Worm (Caenorhabditis elegans) whole organism, midembryonic: ENCODE results near the gene C45H4.14.

Experiments
- T22C8.4 ChIP-seq: fragments of 200-800 bp; sonication (Bioruptor generic); IDR thresholded peaks from 2 replicates; pipeline ENCODE4 v1.3.6; 2022; ENCODE audit warnings: missing genetic modification characterization, missing compliant biosample characterization
- cog-1 ChIP-seq: sonication (generic microtip); optimal IDR thresholded peaks from 2 replicates; lab custom pipeline; 2016; ENCODE audit warnings: missing genetic modification characterization, missing compliant biosample characterization
- flt-1 ChIP-seq: fragments of 200-800 bp; sonication (Bioruptor generic); IDR thresholded peaks from 2 replicates; pipeline ENCODE4 v1.3.6; 2022; ENCODE audit warnings: missing genetic modification characterization, missing compliant biosample characterization
- klf-2 ChIP-seq: fragments of 200-800 bp; sonication (Bioruptor generic); conservative IDR thresholded peaks from 2 replicates; pipeline ENCODE4 v1.3.6; 2022; ENCODE audit warnings: missing genetic modification reagents, missing genetic modification characterization, missing compliant biosample characterization
- med-1 ChIP-seq: sonication (generic microtip); optimal IDR thresholded peaks from 2 replicates; lab custom pipeline; 2017; ENCODE audit warnings: missing genetic modification characterization, mild to moderate bottlenecking, missing compliant biosample characterization, antibody characterized with exemption, missing genetic modification reagents; ENCODE audit not compliant: insufficient read depth
- ref-1 ChIP-seq: fragments of 200-800 bp; sonication (Bioruptor generic); conservative IDR thresholded peaks from 2 replicates; pipeline ENCODE4 v1.3.6; 2022; ENCODE audit warnings: missing genetic modification reagents, missing genetic modification characterization, missing compliant biosample characterization
- tab-1 ChIP-seq: fragments of 200-800 bp; sonication (Bioruptor generic); IDR thresholded peaks from 2 replicates; pipeline ENCODE4 v1.3.6; 2022; ENCODE audit warnings: missing genetic modification characterization, missing compliant biosample characterization
- ztf-23 ChIP-seq: fragments of 200-800 bp; sonication (Bioruptor generic); IDR thresholded peaks from 2 replicates; pipeline ENCODE4 v1.3.6; 2022; ENCODE audit warnings: missing genetic modification reagents, missing genetic modification characterization, missing compliant biosample characterization
- ztf-29 ChIP-seq: fragments of 200-800 bp; sonication (Bioruptor generic); IDR thresholded peaks from 2 replicates; pipeline ENCODE4 v1.3.6; 2022; ENCODE audit warnings: missing genetic modification reagents, missing genetic modification characterization, missing compliant biosample characterization

C45H4.14 gene

ce11 chrV:2123164-2123563, 36.1 kb downstream of the C45H4.14 start:
- no peak for TF ChIP-seq flt-1 (GFP tag; lab: Robert Waterston, UW)

- no peak for TF ChIP-seq cog-1 (tag; lab: Kevin White, UChicago)
- TF ChIP-seq flt-1 (GFP tag; lab: Robert Waterston, UW), result no peak
- no peak for TF ChIP-seq ztf-23 (GFP tag; lab: Robert Waterston, UW)
- TF ChIP-seq med-1 (GFP tag; lab: Kevin White, UChicago), result no peak
- no peak for TF ChIP-seq T22C8.4
- no peak for TF ChIP-seq tab-1
- no peak for TF ChIP-seq klf-2
- TF ChIP-seq ztf-29 (GFP tag; lab: Robert Waterston, UW), result no peak
- TF ChIP-seq ref-1 (GFP tag; lab: Robert Waterston, UW), result no peak
Observed at ce11 chrV:2122517-2122916, 36.7 kb downstream of the C45H4.14 start, which contains the start of gene F22F7.2. F22F7.2 (plus strand) TSS chrV:2122782.

DNA sequence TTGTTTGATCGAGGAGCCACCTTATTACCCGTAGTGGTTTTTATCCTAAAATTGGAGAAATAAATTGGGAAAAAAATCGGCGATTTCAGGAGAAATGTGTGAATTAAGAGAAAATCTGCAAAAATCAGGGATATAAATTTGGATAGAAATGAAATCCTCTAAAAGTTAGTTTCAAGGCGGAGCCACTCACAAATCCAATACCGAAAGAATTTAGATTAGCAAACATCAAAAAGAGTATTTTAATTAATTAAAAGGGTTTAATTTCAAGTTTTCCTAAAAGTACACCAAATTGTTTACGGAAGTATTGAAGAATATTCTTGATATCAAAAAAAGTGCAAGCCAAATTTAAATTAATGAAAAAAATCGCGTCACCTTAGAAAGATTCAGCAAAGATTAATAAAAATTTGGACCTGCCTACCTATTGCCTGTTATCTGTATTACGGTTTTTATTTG, 37.3 kb downstream of the C45H4.14 start, which contains the start of gene F22F7.8:
Gene F22F7.8, minus strand, starts transcription at position 51 of the 453 bp plus-strand sequence.
- TF ChIP-seq ztf-23 (GFP tag; lab: Robert Waterston, UW) (no peak), ztf-29 (GFP tag; lab: Robert Waterston, UW) (no peak), ref-1 (GFP tag; lab: Robert Waterston, UW) (no peak), klf-2 (no peak), cog-1 (tag; lab: Kevin White, UChicago) (no peak), med-1 (GFP tag; lab: Kevin White, UChicago) (no peak), T22C8.4 (no peak), tab-1 (no peak), flt-1 (GFP tag; lab: Robert Waterston, UW) (no peak)

ce11 chrV:2119529-2119928, 39.7 kb downstream of the C45H4.14 start, which contains the start of gene F22F7.11:
F22F7.11 (plus strand) TSS chrV:2119829.
- TF ChIP-seq ztf-23 (GFP tag; lab: Robert Waterston, UW) (no peak), ref-1 (GFP tag; lab: Robert Waterston, UW) (no peak), T22C8.4 (no peak), ztf-29 (GFP tag; lab: Robert Waterston, UW) (no peak)

- TF ChIP-seq ref-1 (GFP tag; lab: Robert Waterston, UW), result no peak
- no peak for TF ChIP-seq klf-2
- TF ChIP-seq ztf-23 (GFP tag; lab: Robert Waterston, UW), result no peak
- no peak for TF ChIP-seq med-1 (GFP tag; lab: Kevin White, UChicago)
- TF ChIP-seq tab-1, result no peak
- TF ChIP-seq flt-1 (GFP tag; lab: Robert Waterston, UW), result no peak
- TF ChIP-seq T22C8.4, result no peak
- TF ChIP-seq cog-1 (tag; lab: Kevin White, UChicago), result no peak
- no peak for TF ChIP-seq ztf-29 (GFP tag; lab: Robert Waterston, UW)
Observed at ce11 chrV:2118574-2118973, 40.7 kb downstream of the C45H4.14 start, which contains the start of gene bgnt-1.2. bgnt-1.2 (minus strand) TSS chrV:2118674.

- TF ChIP-seq klf-2 (no peak), tab-1 (no peak), ref-1 (GFP tag; lab: Robert Waterston, UW) (no peak), ztf-29 (GFP tag; lab: Robert Waterston, UW) (no peak), T22C8.4 (no peak), ztf-23 (GFP tag; lab: Robert Waterston, UW) (no peak), flt-1 (GFP tag; lab: Robert Waterston, UW) (no peak), cog-1 (tag; lab: Kevin White, UChicago) (no peak), med-1 (GFP tag; lab: Kevin White, UChicago) (no peak)
Observed at ce11 chrV:2110368-2110767, 48.9 kb downstream of the C45H4.14 start, which contains the start of gene F22F7.3. F22F7.3 (plus strand) TSS chrV:2110668.

ce11 chrV:2109295-2109694, 49.9 kb downstream of the C45H4.14 start, which contains the start of gene ckb-4:
ckb-4 (minus strand) TSS chrV:2109434.
- TF ChIP-seq med-1 (GFP tag; lab: Kevin White, UChicago) (no peak), klf-2 (no peak), tab-1 (no peak), ztf-23 (GFP tag; lab: Robert Waterston, UW) (no peak), flt-1 (GFP tag; lab: Robert Waterston, UW) (no peak), ztf-29 (GFP tag; lab: Robert Waterston, UW) (no peak), ref-1 (GFP tag; lab: Robert Waterston, UW) (no peak), cog-1 (tag; lab: Kevin White, UChicago) (no peak), T22C8.4 (no peak)
